Fruit fly (Drosophila melanogaster): ENCODE results near the gene CG17121.

DNA sequence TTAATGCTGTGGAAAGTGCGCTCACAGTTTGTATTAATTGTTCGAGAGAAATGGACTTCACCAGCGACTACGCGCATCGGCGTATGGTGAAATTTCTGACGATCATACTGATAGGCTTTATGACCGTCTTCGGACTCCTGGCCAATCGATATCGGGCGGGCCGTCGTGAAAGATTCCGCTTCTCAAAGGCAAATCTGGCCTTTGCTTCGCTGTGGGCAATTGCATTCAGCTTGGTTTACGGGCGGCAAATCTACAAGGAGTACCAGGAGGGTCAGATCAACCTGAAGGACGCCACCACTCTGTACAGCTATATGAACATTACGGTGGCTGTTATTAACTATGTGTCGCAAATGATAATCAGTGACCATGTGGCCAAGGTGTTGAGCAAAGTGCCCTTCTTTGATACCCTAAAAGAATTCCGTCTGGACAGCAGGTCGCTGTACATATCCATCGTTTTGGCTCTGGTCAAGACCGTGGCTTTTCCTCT, 3.7 kb upstream of the CG17121 start, which contains the start of gene Gr94a:
- TF ChIP-seq usp (GFP tag; optimal IDR thresholded peaks at IDR 0.05) (no peak), pan (optimal IDR thresholded peaks at IDR 0.05) (no peak)
